Worm (Caenorhabditis elegans) whole organism, L2 larva: ENCODE data around the gene Y116A8C.19.

ENCODE experiments used
- C34F6.9 ChIP-seq: fragments of 150-350 bp; optimal IDR thresholded peaks from 2 replicates; lab custom pipeline; 2014; ENCODE audit warnings: missing biosample characterization, missing genetic modification characterization
- F13H6.1 ChIP-seq: sonication (generic microtip); optimal IDR thresholded peaks from 2 replicates; lab custom pipeline; 2016; ENCODE audit warnings: missing genetic modification characterization, missing compliant biosample characterization
- R02D3.7 ChIP-seq: fragments of 150-350 bp; optimal IDR thresholded peaks from 2 replicates; lab custom pipeline; 2014; ENCODE audit warnings: missing biosample characterization, missing genetic modification characterization
- Y55F3AM.14 ChIP-seq: fragments of 200-800 bp; sonication (Bioruptor generic); optimal IDR thresholded peaks from 2 replicates; lab custom pipeline; 2018; ENCODE audit warnings: mild to moderate bottlenecking, missing genetic modification characterization, missing compliant biosample characterization
- ZK546.5 ChIP-seq: sonication (generic microtip); optimal IDR thresholded peaks from 2 replicates; lab custom pipeline; 2017; ENCODE audit warnings: missing biosample characterization, missing genetic modification characterization
- alr-1 ChIP-seq: fragments of 150-350 bp; optimal IDR thresholded peaks from 2 replicates; lab custom pipeline; 2014; ENCODE audit warnings: missing biosample characterization, missing genetic modification characterization
- aly-2 ChIP-seq: fragments of 150-350 bp; optimal IDR thresholded peaks from 2 replicates; lab custom pipeline; 2014; ENCODE audit warnings: missing biosample characterization, missing genetic modification characterization
- ama-1 ChIP-seq: fragments of 150-350 bp; optimal IDR thresholded peaks from 2 replicates; lab custom pipeline; 2018; ENCODE audit warnings: inconsistent platforms
- blmp-1 ChIP-seq: sonication (generic microtip); optimal IDR thresholded peaks from 2 replicates; lab custom pipeline; 2017; ENCODE audit warnings: missing genetic modification characterization, mild to moderate bottlenecking, missing compliant biosample characterization, antibody characterized with exemption, moderate library complexity; ENCODE audit not compliant: insufficient read depth
- ceh-16 ChIP-seq: fragments of 150-350 bp; optimal IDR thresholded peaks from 2 replicates; lab custom pipeline; 2014; ENCODE audit warnings: missing biosample characterization, missing genetic modification characterization
- ceh-82 ChIP-seq: fragments of 150-350 bp; optimal IDR thresholded peaks from 2 replicates; lab custom pipeline; 2014; ENCODE audit warnings: missing biosample characterization, missing genetic modification characterization
- crh-2 ChIP-seq: sonication (generic microtip); optimal IDR thresholded peaks from 2 replicates; lab custom pipeline; 2017; ENCODE audit warnings: missing biosample characterization, missing genetic modification characterization
- dmd-4 ChIP-seq: sonication (generic microtip); optimal IDR thresholded peaks from 2 replicates; lab custom pipeline; 2017; ENCODE audit warnings: missing biosample characterization, missing genetic modification characterization
- egl-27 ChIP-seq: sonication (generic microtip); optimal IDR thresholded peaks from 3 replicates; lab custom pipeline; 2017; ENCODE audit warnings: missing biosample characterization, missing genetic modification reagents, missing genetic modification characterization
- elt-1 ChIP-seq: fragments of 150-350 bp; optimal IDR thresholded peaks from 2 replicates; lab custom pipeline; 2014; ENCODE audit warnings: missing biosample characterization, missing genetic modification characterization
- elt-3 ChIP-seq: sonication (generic microtip); optimal IDR thresholded peaks from 2 replicates; lab custom pipeline; 2017; ENCODE audit warnings: missing biosample characterization, missing genetic modification characterization
- fos-1 ChIP-seq: fragments of 150-350 bp; optimal IDR thresholded peaks from 2 replicates; lab custom pipeline; 2014; ENCODE audit warnings: missing biosample characterization, missing genetic modification characterization
- gmeb-1 ChIP-seq: fragments of 150-350 bp; optimal IDR thresholded peaks from 2 replicates; lab custom pipeline; 2014; ENCODE audit warnings: missing biosample characterization, missing genetic modification characterization
- lin-11 ChIP-seq: fragments of 150-350 bp; sonication (generic microtip); optimal IDR thresholded peaks from 2 replicates; lab custom pipeline; 2014; ENCODE audit warnings: missing biosample characterization, missing genetic modification characterization, inconsistent platforms, mixed read lengths
- lin-13 ChIP-seq: fragments of 150-350 bp; optimal IDR thresholded peaks from 2 replicates; lab custom pipeline; 2014; ENCODE audit warnings: missing biosample characterization, missing genetic modification reagents, missing genetic modification characterization
- lin-39 ChIP-seq: fragments of 150-350 bp; optimal IDR thresholded peaks from 2 replicates; lab custom pipeline; 2014; ENCODE audit warnings: missing biosample characterization, missing genetic modification reagents, missing genetic modification characterization
- lsy-2 ChIP-seq, 2 experiments: fragments of 150-350 bp in 1 of 2; sonication (generic microtip) in 1 of 2; optimal IDR thresholded peaks; 2 replicates each; lab custom pipeline; 2014 to 2017; ENCODE audit warnings: missing biosample characterization in 2 of 2, missing genetic modification characterization in 2 of 2
- mab-5 ChIP-seq: fragments of 150-350 bp; optimal IDR thresholded peaks from 2 replicates; lab custom pipeline; 2014; ENCODE audit warnings: missing biosample characterization, missing genetic modification characterization
- mbf-1 ChIP-seq: sonication (generic microtip); optimal IDR thresholded peaks from 2 replicates; lab custom pipeline; 2017; ENCODE audit warnings: missing biosample characterization, missing genetic modification characterization
- mdl-1 ChIP-seq, 2 experiments: fragments of 150-350 bp in 1 of 2; sonication (generic microtip) in 1 of 2; optimal IDR thresholded peaks; 2 replicates each; lab custom pipeline; 2017; ENCODE audit warnings: missing biosample characterization in 2 of 2, missing genetic modification characterization in 2 of 2
- nhr-11 ChIP-seq: fragments of 150-350 bp; optimal IDR thresholded peaks from 2 replicates; lab custom pipeline; 2014; ENCODE audit warnings: missing biosample characterization, missing genetic modification characterization
- nhr-12 ChIP-seq: fragments of 150-350 bp; optimal IDR thresholded peaks from 2 replicates; lab custom pipeline; 2014; ENCODE audit warnings: missing biosample characterization, missing genetic modification characterization
- nhr-129 ChIP-seq: fragments of 150-350 bp; optimal IDR thresholded peaks from 2 replicates; lab custom pipeline; 2014; ENCODE audit warnings: missing biosample characterization, missing genetic modification characterization
- nhr-21 ChIP-seq: fragments of 150-350 bp; optimal IDR thresholded peaks from 2 replicates; lab custom pipeline; 2014; ENCODE audit warnings: missing biosample characterization, missing genetic modification characterization
- nhr-23 ChIP-seq: fragments of 150-350 bp; optimal IDR thresholded peaks from 2 replicates; lab custom pipeline; 2014; ENCODE audit warnings: missing biosample characterization, missing genetic modification reagents, missing genetic modification characterization
- nhr-237 ChIP-seq: fragments of 150-350 bp; optimal IDR thresholded peaks from 2 replicates; lab custom pipeline; 2014; ENCODE audit warnings: missing biosample characterization, missing genetic modification characterization
- nhr-25 ChIP-seq: fragments of 150-350 bp; sonication (generic microtip); optimal IDR thresholded peaks from 3 replicates; lab custom pipeline; 2014; ENCODE audit warnings: missing biosample characterization, missing genetic modification characterization
- nhr-6 ChIP-seq: fragments of 150-350 bp; optimal IDR thresholded peaks from 2 replicates; lab custom pipeline; 2014; ENCODE audit warnings: missing biosample characterization, missing genetic modification characterization
- nhr-77 ChIP-seq: fragments of 150-350 bp; optimal IDR thresholded peaks from 2 replicates; lab custom pipeline; 2014; ENCODE audit warnings: missing biosample characterization, missing genetic modification characterization
- peb-1 ChIP-seq: fragments of 150-350 bp; optimal IDR thresholded peaks from 2 replicates; lab custom pipeline; 2014; ENCODE audit warnings: missing biosample characterization, missing genetic modification characterization
- sem-4 ChIP-seq: fragments of 150-350 bp; optimal IDR thresholded peaks from 2 replicates; lab custom pipeline; 2014; ENCODE audit warnings: missing biosample characterization, missing genetic modification reagents, missing genetic modification characterization
- skn-1 ChIP-seq: sonication (generic microtip); optimal IDR thresholded peaks from 2 replicates; lab custom pipeline; 2017; ENCODE audit warnings: missing biosample characterization, missing genetic modification characterization
- sma-3 ChIP-seq: sonication (generic microtip); optimal IDR thresholded peaks from 2 replicates; lab custom pipeline; 2016; ENCODE audit warnings: missing genetic modification reagents, missing genetic modification characterization, missing compliant biosample characterization
- sma-9 ChIP-seq, 2 experiments: fragments of 150-350 bp in 1 of 2; sonication (generic microtip) in 1 of 2; optimal IDR thresholded peaks; 2 replicates each; lab custom pipeline; 2014 to 2016; ENCODE audit warnings: missing genetic modification characterization in 2 of 2, mild to moderate bottlenecking in 1 of 2, missing biosample characterization in 1 of 2, missing compliant biosample characterization in 1 of 2, missing genetic modification reagents in 1 of 2, moderate library complexity in 1 of 2
- snpc-4 ChIP-seq: fragments of 150-350 bp; optimal IDR thresholded peaks from 2 replicates; lab custom pipeline; 2014; ENCODE audit warnings: missing biosample characterization, missing genetic modification characterization
- unc-39 ChIP-seq: fragments of 150-350 bp; optimal IDR thresholded peaks from 2 replicates; lab custom pipeline; 2014; ENCODE audit warnings: missing biosample characterization, missing genetic modification characterization
- unc-55 ChIP-seq: fragments of 150-350 bp; sonication (generic microtip); optimal IDR thresholded peaks from 3 replicates; lab custom pipeline; 2014; ENCODE audit warnings: missing biosample characterization, missing genetic modification reagents, missing genetic modification characterization
- unc-62 ChIP-seq: fragments of 150-350 bp; optimal IDR thresholded peaks from 2 replicates; lab custom pipeline; 2014; ENCODE audit warnings: missing biosample characterization, missing genetic modification reagents, missing genetic modification characterization
- zag-1 ChIP-seq: fragments of 150-350 bp; optimal IDR thresholded peaks from 2 replicates; lab custom pipeline; 2014; ENCODE audit warnings: missing biosample characterization, missing genetic modification characterization
- ztf-11 ChIP-seq: sonication (generic microtip); optimal IDR thresholded peaks from 2 replicates; lab custom pipeline; 2017; ENCODE audit warnings: missing biosample characterization, missing genetic modification characterization
- ztf-4 ChIP-seq: fragments of 150-350 bp; optimal IDR thresholded peaks from 2 replicates; lab custom pipeline; 2014; ENCODE audit warnings: missing biosample characterization, missing genetic modification characterization

Gene Y116A8C.19

ce11 chrIV:17039545-17039944 lies at the start of gene Y116A8C.19:
Y116A8C.19 (minus strand) TSS chrIV:17039645.
- TF ChIP-seq alr-1 (tag; lab: Kevin White, UChicago) (no peak), peb-1 (tag; lab: Kevin White, UChicago) (no peak), nhr-129 (tag; lab: Kevin White, UChicago) (no peak), crh-2 (tag; lab: Kevin White, UChicago) (no peak), ztf-4 (tag; lab: Kevin White, UChicago) (no peak), sem-4 (no peak), zag-1 (no peak), nhr-237 (tag; lab: Kevin White, UChicago) (no peak), dmd-4 (no peak), lsy-2 (tag; optimal IDR thresholded peaks at IDR 0.05; lab: Kevin White, UChicago) (no peak), mbf-1 (tag; lab: Kevin White, UChicago) (no peak), mdl-1 (tag; optimal IDR thresholded peaks at IDR 0.05; lab: Kevin White, UChicago) (no peak), unc-62 (GFP tag; lab: Kevin White, UChicago) (no peak), sma-9 (GFP tag; optimal IDR thresholded peaks at IDR 0.05; lab: Kevin White, UChicago) (no peak), sma-9 (tag; optimal IDR thresholded peaks at IDR 0.05; lab: Kevin White, UChicago) (no peak), ceh-82 (no peak), nhr-25 (tag; lab: Kevin White, UChicago) (no peak)

ce11 chrIV:17088849-17089248 lies 49.4 kb upstream of the Y116A8C.19 start, which contains the start of gene Y116A8C.43:
Y116A8C.43 (plus strand) TSS chrIV:17088851.
- TF ChIP-seq nhr-237 (tag; lab: Kevin White, UChicago), result no peak
- peak; percentile 52 for TF ChIP-seq ama-1 (lab: Kevin White, UChicago)
- TF ChIP-seq, all 48 proteins: peak for 1

- TF ChIP-seq mdl-1 (tag; optimal IDR thresholded peaks at IDR 0.05; lab: Kevin White, UChicago) (peak in 1 of 2 experiments; percentile 61), nhr-11 (tag; lab: Kevin White, UChicago) (no peak), fos-1 (peak; percentile 57), lin-11 (peak; percentile 71), lin-39 (tag; lab: Kevin White, UChicago) (no peak), crh-2 (tag; lab: Kevin White, UChicago) (peak; percentile 59), nhr-12 (tag; lab: Kevin White, UChicago) (no peak), nhr-21 (tag; lab: Kevin White, UChicago) (peak; percentile 71), elt-3 (tag; lab: Kevin White, UChicago) (no peak), R02D3.7 (tag; lab: Kevin White, UChicago) (no peak), aly-2 (tag; lab: Kevin White, UChicago) (no peak), egl-27 (no peak), nhr-77 (no peak), nhr-129 (tag; lab: Kevin White, UChicago) (peak; percentile 31), blmp-1 (peak; percentile 3), elt-1 (tag; lab: Kevin White, UChicago) (no peak), lin-13 (GFP tag; lab: Kevin White, UChicago) (peak; percentile 87), skn-1 (tag; lab: Kevin White, UChicago) (no peak), unc-39 (tag; lab: Kevin White, UChicago) (no peak), mab-5 (no peak), gmeb-1 (tag; lab: Kevin White, UChicago) (peak; percentile 53), nhr-6 (no peak), sma-3 (peak; percentile 90), dmd-4 (no peak), ceh-16 (tag; lab: Kevin White, UChicago) (no peak), mbf-1 (tag; lab: Kevin White, UChicago) (no peak), ceh-82 (peak; percentile 63), ZK546.5 (tag; lab: Kevin White, UChicago) (peak; percentile 24), lsy-2 (tag; optimal IDR thresholded peaks at IDR 0.05; lab: Kevin White, UChicago) (peak; percentile 46 to 82), sem-4 (peak; percentile 32), zag-1 (no peak), F13H6.1 (peak; percentile 75), ztf-11 (no peak), C34F6.9 (tag; lab: Kevin White, UChicago) (peak; percentile 80), Y55F3AM.14 (GFP tag; lab: Kevin White, UChicago) (peak; percentile 41), sma-9 (GFP tag; optimal IDR thresholded peaks at IDR 0.05; lab: Kevin White, UChicago) (no peak), sma-9 (tag; optimal IDR thresholded peaks at IDR 0.05; lab: Kevin White, UChicago) (no peak), peb-1 (tag; lab: Kevin White, UChicago) (no peak), snpc-4 (tag; lab: Kevin White, UChicago) (peak; percentile 61), nhr-23 (no peak), unc-55 (peak; percentile 80), ama-1 (lab: Kevin White, UChicago) (no peak), nhr-237 (tag; lab: Kevin White, UChicago) (no peak), alr-1 (tag; lab: Kevin White, UChicago) (no peak)
These were observed 48.1 kb upstream of the Y116A8C.19 start, which contains the start of the genes snx-13 and snr-1 for ce11 chrIV:17087384-17088099. snx-13 (minus strand) TSS chrIV:17087438. snr-1 (plus strand) TSS chrIV:17088049.
